Fruit fly (Drosophila melanogaster) whole organism, prepupa: ENCODE results near the gene dar1.
A peak's percentile ranks its signal among the peaks of the same experiment; 100 is the strongest.

ENCODE experiments used
- Blimp-1 ChIP-seq: fragments of 200-800 bp; sonication (Bioruptor generic); optimal IDR thresholded peaks from 3 replicates; lab custom pipeline; 2017; ENCODE audit warnings: missing biosample characterization, missing genetic modification characterization, mild to moderate bottlenecking, moderate library complexity, missing genetic modification reagents
- CG10631 ChIP-seq: fragments of 200-800 bp; sonication (Bioruptor generic); optimal IDR thresholded peaks from 2 replicates; lab custom pipeline; 2016; ENCODE audit warnings: missing biosample characterization, missing genetic modification characterization
- CG10669 ChIP-seq: fragments of 200-800 bp; sonication (Bioruptor generic); optimal IDR thresholded peaks from 3 replicates; lab custom pipeline; 2018; ENCODE audit warnings: missing biosample characterization, mild to moderate bottlenecking, missing genetic modification characterization, moderate library complexity
- CG11294 ChIP-seq: fragments of 200-800 bp; sonication (Bioruptor generic); IDR thresholded peaks from 2 replicates; pipeline ENCODE4 v1.3.6; 2022; ENCODE audit warnings: missing biosample characterization, missing genetic modification characterization
- CG11762 ChIP-seq: fragments of 200-800 bp; sonication (Bioruptor generic); optimal IDR thresholded peaks from 3 replicates; lab custom pipeline; 2016; ENCODE audit warnings: missing biosample characterization, missing genetic modification characterization; ENCODE audit not compliant: insufficient read depth
- CG11902 ChIP-seq: fragments of 200-800 bp; sonication (Bioruptor generic); optimal IDR thresholded peaks from 3 replicates; lab custom pipeline; 2016; ENCODE audit warnings: missing biosample characterization, missing genetic modification characterization
- CG15336 ChIP-seq: fragments of 200-800 bp; sonication (Bioruptor generic); IDR thresholded peaks from 2 replicates; pipeline ENCODE4 v1.3.6; 2022; ENCODE audit warnings: missing biosample characterization, missing genetic modification characterization
- CG3919 ChIP-seq: fragments of 200-800 bp; sonication (Bioruptor generic); optimal IDR thresholded peaks from 3 replicates; lab custom pipeline; 2016; ENCODE audit warnings: missing biosample characterization, missing genetic modification characterization
- CG4318 ChIP-seq: fragments of 200-800 bp; sonication (Bioruptor generic); optimal IDR thresholded peaks from 3 replicates; lab custom pipeline; 2017; ENCODE audit warnings: missing biosample characterization, mild to moderate bottlenecking, missing genetic modification characterization
- CG6163 ChIP-seq: fragments of 200-800 bp; sonication (Bioruptor generic); IDR thresholded peaks from 3 replicates; pipeline ENCODE4 v1.3.6; 2022; ENCODE audit warnings: missing biosample characterization, missing genetic modification characterization
- CG6276 ChIP-seq: fragments of 200-800 bp; sonication (Bioruptor generic); optimal IDR thresholded peaks from 2 replicates; lab custom pipeline; 2017; ENCODE audit warnings: missing biosample characterization, mild to moderate bottlenecking, missing genetic modification characterization
- CG6792 ChIP-seq: fragments of 200-800 bp; sonication (Bioruptor generic); optimal IDR thresholded peaks from 3 replicates; lab custom pipeline; 2016; ENCODE audit warnings: missing biosample characterization, missing genetic modification characterization
- CG6854 ChIP-seq: fragments of 200-800 bp; sonication (Bioruptor generic); optimal IDR thresholded peaks from 2 replicates; lab custom pipeline; 2017; ENCODE audit warnings: missing biosample characterization, mild to moderate bottlenecking, missing genetic modification characterization
- CG7368 ChIP-seq: fragments of 200-800 bp; sonication (Bioruptor generic); optimal IDR thresholded peaks from 3 replicates; lab custom pipeline; 2016; ENCODE audit warnings: missing biosample characterization, missing genetic modification characterization
- CG8319 ChIP-seq: fragments of 200-800 bp; sonication (Bioruptor generic); optimal IDR thresholded peaks from 3 replicates; lab custom pipeline; 2016; ENCODE audit warnings: missing biosample characterization, missing genetic modification characterization
- CG8632 ChIP-seq: fragments of 200-800 bp; sonication (Bioruptor generic); optimal IDR thresholded peaks from 3 replicates; lab custom pipeline; 2016; ENCODE audit warnings: missing biosample characterization, missing genetic modification characterization
- CG9139 ChIP-seq: fragments of 200-800 bp; sonication (Bioruptor generic); optimal IDR thresholded peaks from 3 replicates; lab custom pipeline; 2017; ENCODE audit warnings: missing biosample characterization, mild to moderate bottlenecking, missing genetic modification characterization
- Eip75B ChIP-seq: fragments of 200-800 bp; sonication (Bioruptor generic); optimal IDR thresholded peaks from 3 replicates; lab custom pipeline; 2016; ENCODE audit warnings: missing biosample characterization, missing genetic modification characterization
- Ets21C ChIP-seq: fragments of 200-800 bp; sonication (Bioruptor generic); optimal IDR thresholded peaks from 3 replicates; lab custom pipeline; 2016; ENCODE audit warnings: missing biosample characterization, missing genetic modification characterization
- Ets96B ChIP-seq: fragments of 200-800 bp; optimal IDR thresholded peaks from 2 replicates; lab custom pipeline; 2019; ENCODE audit warnings: missing biosample characterization, mild to moderate bottlenecking, missing genetic modification characterization, moderate library complexity
- Gug ChIP-seq: fragments of 200-800 bp; sonication (Bioruptor generic); IDR thresholded peaks from 2 replicates; pipeline ENCODE4 v1.3.6; 2022; ENCODE audit warnings: missing biosample characterization, missing genetic modification characterization
- Hr39 ChIP-seq: fragments of 200-800 bp; sonication (Bioruptor generic); optimal IDR thresholded peaks from 2 replicates; lab custom pipeline; 2016; ENCODE audit warnings: missing biosample characterization, missing genetic modification characterization
- Hr4 ChIP-seq: fragments of 200-800 bp; sonication (Bioruptor generic); optimal IDR thresholded peaks from 3 replicates; lab custom pipeline; 2016; ENCODE audit warnings: missing biosample characterization, missing genetic modification characterization
- Lpt ChIP-seq: fragments of 200-800 bp; sonication (Bioruptor generic); optimal IDR thresholded peaks from 3 replicates; lab custom pipeline; 2016; ENCODE audit warnings: missing biosample characterization, missing genetic modification characterization
- Met ChIP-seq: fragments of 200-800 bp; sonication (Bioruptor generic); optimal IDR thresholded peaks from 3 replicates; lab custom pipeline; 2016; ENCODE audit warnings: missing biosample characterization, missing genetic modification characterization
- OdsH ChIP-seq: fragments of 200-800 bp; sonication (Bioruptor generic); optimal IDR thresholded peaks from 3 replicates; lab custom pipeline; 2016; ENCODE audit warnings: missing biosample characterization, missing genetic modification characterization
- Sox14 ChIP-seq: fragments of 200-800 bp; sonication (Bioruptor generic); optimal IDR thresholded peaks from 3 replicates; lab custom pipeline; 2016; ENCODE audit warnings: missing biosample characterization, missing genetic modification characterization
- Sox15 ChIP-seq: fragments of 200-800 bp; sonication (Bioruptor generic); optimal IDR thresholded peaks from 3 replicates; lab custom pipeline; 2016; ENCODE audit warnings: missing biosample characterization, missing genetic modification characterization
- achi ChIP-seq: fragments of 200-800 bp; sonication (Bioruptor generic); optimal IDR thresholded peaks from 3 replicates; lab custom pipeline; 2016; ENCODE audit warnings: missing biosample characterization, missing genetic modification characterization
- acj6 ChIP-seq: fragments of 200-800 bp; sonication (Bioruptor generic); optimal IDR thresholded peaks from 3 replicates; lab custom pipeline; 2016; ENCODE audit warnings: missing biosample characterization, missing genetic modification characterization
- cyc ChIP-seq: fragments of 200-800 bp; sonication (Bioruptor generic); optimal IDR thresholded peaks from 3 replicates; lab custom pipeline; 2016; ENCODE audit warnings: missing biosample characterization, missing genetic modification characterization
- dac ChIP-seq: fragments of 200-800 bp; sonication (Bioruptor generic); optimal IDR thresholded peaks from 2 replicates; lab custom pipeline; 2017; ENCODE audit warnings: missing biosample characterization, mild to moderate bottlenecking, missing genetic modification characterization
- dsx ChIP-seq: fragments of 200-800 bp; optimal IDR thresholded peaks from 3 replicates; lab custom pipeline; 2019; ENCODE audit warnings: missing biosample characterization, mild to moderate bottlenecking, missing genetic modification characterization, moderate library complexity; ENCODE audit not compliant: poor library complexity, severe bottlenecking
- esn ChIP-seq: fragments of 200-800 bp; sonication (Bioruptor generic); optimal IDR thresholded peaks from 2 replicates; lab custom pipeline; 2016; ENCODE audit warnings: missing biosample characterization, mild to moderate bottlenecking, missing genetic modification characterization, moderate library complexity
- fd59A ChIP-seq: fragments of 200-800 bp; sonication (Bioruptor generic); optimal IDR thresholded peaks from 2 replicates; lab custom pipeline; 2017; ENCODE audit warnings: missing biosample characterization, mild to moderate bottlenecking, missing genetic modification characterization, missing genetic modification reagents
- fd85E ChIP-seq: fragments of 200-800 bp; sonication (Bioruptor generic); optimal IDR thresholded peaks from 3 replicates; lab custom pipeline; 2016; ENCODE audit warnings: missing biosample characterization, missing genetic modification characterization
- fkh ChIP-seq: fragments of 200-800 bp; sonication (Bioruptor generic); optimal IDR thresholded peaks from 3 replicates; lab custom pipeline; 2017; ENCODE audit warnings: missing biosample characterization, mild to moderate bottlenecking, missing genetic modification characterization, moderate library complexity
- lz ChIP-seq: fragments of 200-800 bp; sonication (Bioruptor generic); optimal IDR thresholded peaks from 3 replicates; lab custom pipeline; 2016; ENCODE audit warnings: missing biosample characterization, missing genetic modification characterization
- pdm3 ChIP-seq: fragments of 200-800 bp; sonication (Bioruptor generic); optimal IDR thresholded peaks from 3 replicates; lab custom pipeline; 2016; ENCODE audit warnings: missing biosample characterization, missing genetic modification characterization
- salr ChIP-seq, 2 experiments: fragments of 200-800 bp; sonication (Bioruptor generic); optimal IDR thresholded peaks; 3 replicates each; lab custom pipeline; 2016 to 2018; ENCODE audit warnings: missing biosample characterization in 2 of 2, missing genetic modification characterization in 2 of 2, mild to moderate bottlenecking in 1 of 2
- spab ChIP-seq: fragments of 200-800 bp; sonication (Bioruptor generic); optimal IDR thresholded peaks from 2 replicates; lab custom pipeline; 2017; ENCODE audit warnings: missing biosample characterization, mild to moderate bottlenecking, missing genetic modification characterization, missing genetic modification reagents
- ss ChIP-seq, 2 experiments: fragments of 200-800 bp; sonication (Bioruptor generic); optimal IDR thresholded peaks; 2 replicates in 1 of 2; 3 replicates in 1 of 2; lab custom pipeline; 2017 to 2018; ENCODE audit warnings: mild to moderate bottlenecking in 2 of 2, missing biosample characterization in 2 of 2, missing genetic modification characterization in 2 of 2, moderate library complexity in 1 of 2
- topi ChIP-seq: fragments of 200-800 bp; sonication (Bioruptor generic); optimal IDR thresholded peaks from 3 replicates; lab custom pipeline; 2016; ENCODE audit warnings: missing biosample characterization, missing genetic modification characterization

dar1 gene

dm6 chr3L:3617252-3617651 is 8.9 kb upstream of the dar1 start (continued):
- TF ChIP-seq dac (GFP tag; lab: Kevin White, UChicago), result peak; percentile 30
- TF ChIP-seq Lpt, result peak; percentile 62
- TF ChIP-seq CG9139, result peak; percentile 45
- TF ChIP-seq ss (GFP tag; optimal IDR thresholded peaks at IDR 0.05; lab: Kevin White, UChicago), result peak; percentile 74 to 78
- TF ChIP-seq Sox14, result peak; percentile 90
- peak; percentile 89 for TF ChIP-seq cyc (GFP tag; lab: Kevin White, UChicago)
- TF ChIP-seq fd59A (GFP tag; lab: Kevin White, UChicago), result peak; percentile 78
- TF ChIP-seq Met (GFP tag; lab: Kevin White, UChicago), result peak; percentile 92
- peak; percentile 75 for TF ChIP-seq spab (GFP tag; lab: Kevin White, UChicago)
- TF ChIP-seq Hr4 (GFP tag; lab: Kevin White, UChicago), result peak; percentile 77
- TF ChIP-seq CG6163 (GFP tag; lab: Robert Waterston, UW), result peak; percentile 89
- peak; percentile 59 for TF ChIP-seq Blimp-1 (GFP tag; lab: Kevin White, UChicago)
- TF ChIP-seq acj6 (GFP tag; lab: Kevin White, UChicago), result peak; percentile 87
- TF ChIP-seq Eip75B (GFP tag; lab: Kevin White, UChicago), result peak; percentile 87
- peak; percentile 85 for TF ChIP-seq pdm3 (GFP tag; lab: Kevin White, UChicago)
- peak; percentile 80 for TF ChIP-seq Ets21C
- TF ChIP-seq CG11902, result peak; percentile 71
- peak; percentile 86 for TF ChIP-seq lz
- TF ChIP-seq CG15336 (GFP tag; lab: Robert Waterston, UW), result peak; percentile 78
- TF ChIP-seq Sox15 (GFP tag; lab: Kevin White, UChicago), result peak; percentile 46
- peak; percentile 80 for TF ChIP-seq CG8632 (GFP tag; lab: Kevin White, UChicago)
- TF ChIP-seq CG6276 (GFP tag; lab: Kevin White, UChicago), result peak; percentile 38
- TF ChIP-seq Ets96B (tag; lab: Kevin White, UChicago), result peak; percentile 86
- peak; percentile 39 for TF ChIP-seq CG4318
- TF ChIP-seq CG3919 (GFP tag; lab: Kevin White, UChicago), result peak; percentile 83
- TF ChIP-seq achi, result peak; percentile 83
- TF ChIP-seq salr (GFP tag; optimal IDR thresholded peaks at IDR 0.05; lab: Kevin White, UChicago), result peak; percentile 53 to 62
- peak; percentile 92 for TF ChIP-seq esn (GFP tag; lab: Kevin White, UChicago)
- TF ChIP-seq CG6854 (GFP tag; lab: Kevin White, UChicago), result peak; percentile 77
- peak; percentile 88 for TF ChIP-seq OdsH
- TF ChIP-seq, all 60 proteins: peak for 57

dm6 chr3L:3620932-3621331 is 5.2 kb upstream of the dar1 start, which contains the start of gene CG14974:
Gene CG14974, minus strand, starts transcription at chr3L:3621032.
- TF ChIP-seq cyc (GFP tag; lab: Kevin White, UChicago), result no peak
- TF ChIP-seq CG10631, result no peak
- no peak for TF ChIP-seq dsx (GFP tag; lab: Kevin White, UChicago)
- TF ChIP-seq CG3919 (GFP tag; lab: Kevin White, UChicago), result no peak
- no peak for TF ChIP-seq fd85E
- no peak for TF ChIP-seq dac (GFP tag; lab: Kevin White, UChicago)
- TF ChIP-seq CG7368 (GFP tag; lab: Kevin White, UChicago), result no peak
- TF ChIP-seq fd59A (GFP tag; lab: Kevin White, UChicago), result no peak
- TF ChIP-seq Ets96B (tag; lab: Kevin White, UChicago), result no peak
- TF ChIP-seq CG8632 (GFP tag; lab: Kevin White, UChicago), result no peak
- TF ChIP-seq CG9139, result no peak

dm6 chr3L:3624876-3625275 is 1.3 kb upstream of the dar1 start:
- TF ChIP-seq CG11294 (GFP tag; lab: Robert Waterston, UW) (no peak), dac (GFP tag; lab: Kevin White, UChicago) (no peak), CG15336 (GFP tag; lab: Robert Waterston, UW) (0 out of 2 replicates have a peak, but pooled peaks have one; percentile 22), CG4318 (no peak), fd85E (no peak), topi (GFP tag; lab: Kevin White, UChicago) (no peak), Met (GFP tag; lab: Kevin White, UChicago) (no peak), pdm3 (GFP tag; lab: Kevin White, UChicago) (no peak), CG8319 (no peak), dsx (GFP tag; lab: Kevin White, UChicago) (no peak), Sox14 (no peak), Hr4 (GFP tag; lab: Kevin White, UChicago) (no peak), CG11902 (no peak), Blimp-1 (GFP tag; lab: Kevin White, UChicago) (no peak), cyc (GFP tag; lab: Kevin White, UChicago) (no peak), CG6854 (GFP tag; lab: Kevin White, UChicago) (no peak), CG6276 (GFP tag; lab: Kevin White, UChicago) (no peak), fd59A (GFP tag; lab: Kevin White, UChicago) (no peak), CG3919 (GFP tag; lab: Kevin White, UChicago) (no peak), Lpt (no peak), OdsH (no peak), Gug (GFP tag; lab: Robert Waterston, UW) (no peak), CG11762 (no peak), spab (GFP tag; lab: Kevin White, UChicago) (peak; percentile 2), CG6792 (GFP tag; lab: Kevin White, UChicago) (no peak), Hr39 (GFP tag; lab: Kevin White, UChicago) (no peak), fkh (no peak), lz (no peak), CG10669 (peak; percentile 17)
